Fruit fly (Drosophila melanogaster): ENCODE measurements around the gene Sfxn2.

DNA sequence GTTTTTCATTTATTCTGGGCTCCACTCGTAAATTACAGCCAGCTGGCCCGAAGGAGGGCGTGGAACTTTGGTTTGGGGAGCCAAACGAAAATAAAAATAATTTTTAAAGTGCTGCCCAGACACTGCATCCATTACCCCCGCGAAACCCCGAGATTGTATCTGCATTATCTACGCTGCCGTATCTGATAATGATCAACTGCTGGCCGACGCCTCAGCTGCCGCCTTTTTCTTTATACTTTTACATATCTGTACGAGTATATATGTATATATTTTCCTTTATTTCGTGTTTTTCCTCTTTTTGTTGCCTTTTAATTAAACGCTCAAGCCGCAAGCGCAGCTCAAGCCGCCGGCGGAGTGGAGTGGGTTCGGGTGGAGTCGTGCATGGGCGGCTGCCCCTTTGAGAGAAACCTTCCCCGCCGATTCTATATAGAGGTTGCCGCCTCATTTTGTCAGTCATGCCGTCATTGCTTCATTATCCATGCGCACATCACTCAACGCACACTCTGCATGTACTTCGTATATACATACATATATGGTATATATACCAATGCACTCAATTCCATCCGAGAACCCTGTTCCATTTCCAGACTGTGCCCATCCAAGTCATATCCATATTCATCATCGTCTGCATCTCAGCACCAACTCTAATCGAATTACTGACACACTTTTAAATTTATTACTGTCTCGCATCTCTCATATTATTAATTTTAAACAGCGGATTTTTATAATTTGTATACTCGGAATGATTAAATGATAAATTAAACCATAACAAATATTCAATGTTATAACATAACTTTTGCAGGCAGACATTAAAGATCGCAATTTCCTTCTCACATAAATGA is 13.1 kb upstream of the Sfxn2 start:
- TF ChIP-seq usp (GFP tag; optimal IDR thresholded peaks at IDR 0.05) = no peak
- TF ChIP-seq psq (optimal IDR thresholded peaks at IDR 0.05) = no peak
- TF ChIP-seq EcR (GFP tag; optimal IDR thresholded peaks at IDR 0.05) = no peak
